Fruit fly (Drosophila melanogaster) whole organism, embryonic: ENCODE measurements around the gene CG33267.

Source experiments
- Atf3 ChIP-seq: fragments of 200-800 bp; sonication (Bioruptor generic); optimal IDR thresholded peaks from 3 replicates; lab custom pipeline; 2016; ENCODE audit warnings: missing biosample characterization, missing genetic modification characterization
- CG10209 ChIP-seq: fragments of 200-800 bp; sonication (Bioruptor generic); optimal IDR thresholded peaks from 3 replicates; lab custom pipeline; 2017; ENCODE audit warnings: missing biosample characterization, mild to moderate bottlenecking, missing genetic modification characterization, missing genetic modification reagents
- CG11398 ChIP-seq: fragments of 200-800 bp; sonication (Bioruptor generic); optimal IDR thresholded peaks from 2 replicates; lab custom pipeline; 2016; ENCODE audit warnings: missing biosample characterization, missing genetic modification characterization
- CG12071 ChIP-seq: fragments of 200-800 bp; sonication (Bioruptor generic); optimal IDR thresholded peaks from 3 replicates; lab custom pipeline; 2018; ENCODE audit warnings: missing biosample characterization, mild to moderate bottlenecking, missing genetic modification characterization
- CG13287 ChIP-seq: fragments of 200-800 bp; sonication (Bioruptor generic); IDR thresholded peaks from 2 replicates; pipeline ENCODE4 v1.3.6; 2022; ENCODE audit warnings: missing biosample characterization, missing genetic modification characterization; ENCODE audit not compliant: partially characterized antibody
- CG14667 ChIP-seq: fragments of 200-800 bp; sonication (Bioruptor generic); IDR thresholded peaks from 2 replicates; pipeline ENCODE4 v1.3.6; 2022; ENCODE audit warnings: missing biosample characterization, missing genetic modification characterization
- CG1647 ChIP-seq: fragments of 200-800 bp; sonication (Bioruptor generic); optimal IDR thresholded peaks from 3 replicates; lab custom pipeline; 2016; ENCODE audit warnings: missing biosample characterization, missing genetic modification characterization
- CG16815 ChIP-seq: fragments of 200-800 bp; sonication (Bioruptor generic); optimal IDR thresholded peaks from 3 replicates; lab custom pipeline; 2017; ENCODE audit warnings: missing biosample characterization, mild to moderate bottlenecking, missing genetic modification characterization
- CG17361 ChIP-seq: fragments of 200-800 bp; sonication (Bioruptor generic); IDR thresholded peaks from 3 replicates; pipeline ENCODE4 v1.3.6; 2022; ENCODE audit warnings: missing biosample characterization, missing genetic modification characterization
- CG32767 ChIP-seq: fragments of 200-800 bp; sonication (Bioruptor generic); IDR thresholded peaks from 2 replicates; pipeline ENCODE4 v1.3.6; 2022; ENCODE audit warnings: missing biosample characterization, missing genetic modification characterization
- CG34422 ChIP-seq: fragments of 200-800 bp; sonication (Bioruptor generic); IDR thresholded peaks from 3 replicates; pipeline ENCODE4 v1.3.6; 2022; ENCODE audit warnings: missing biosample characterization, missing genetic modification characterization
- CG3995 ChIP-seq: fragments of 200-800 bp; sonication (Bioruptor generic); optimal IDR thresholded peaks from 3 replicates; lab custom pipeline; 2016; ENCODE audit warnings: missing biosample characterization, missing genetic modification characterization
- CG4424 ChIP-seq: fragments of 200-800 bp; sonication (Bioruptor generic); optimal IDR thresholded peaks from 3 replicates; lab custom pipeline; 2016; ENCODE audit warnings: missing biosample characterization, missing genetic modification characterization
- CG4617 ChIP-seq: fragments of 200-800 bp; sonication (Bioruptor generic); optimal IDR thresholded peaks from 3 replicates; lab custom pipeline; 2016; ENCODE audit warnings: missing biosample characterization, missing genetic modification characterization, borderline replicate concordance
- CG4730 ChIP-seq: fragments of 200-800 bp; sonication (Bioruptor generic); IDR thresholded peaks from 2 replicates; pipeline ENCODE4 v1.3.6; 2022; ENCODE audit warnings: missing biosample characterization, missing genetic modification characterization
- CG6175 ChIP-seq: fragments of 200-800 bp; sonication (Bioruptor generic); IDR thresholded peaks from 3 replicates; pipeline ENCODE4 v1.3.6; 2022; ENCODE audit warnings: missing biosample characterization, missing genetic modification characterization
- CG7839 ChIP-seq: fragments of 200-800 bp; sonication (Bioruptor generic); optimal IDR thresholded peaks from 3 replicates; lab custom pipeline; 2018; ENCODE audit warnings: missing biosample characterization, mild to moderate bottlenecking, missing genetic modification characterization, moderate library complexity
- Chrac-16 ChIP-seq: fragments of 200-800 bp; sonication (Bioruptor generic); optimal IDR thresholded peaks from 3 replicates; lab custom pipeline; 2016; ENCODE audit warnings: missing biosample characterization, missing genetic modification characterization
- CkIIα-i1 ChIP-seq: fragments of 200-800 bp; sonication (Bioruptor generic); IDR thresholded peaks from 2 replicates; pipeline ENCODE4 v1.3.6; 2022; ENCODE audit warnings: missing biosample characterization, missing genetic modification characterization
- ERR ChIP-seq: fragments of 200-800 bp; sonication (Bioruptor generic); optimal IDR thresholded peaks from 2 replicates; lab custom pipeline; 2016; ENCODE audit warnings: missing biosample characterization, missing genetic modification characterization
- Eip74EF ChIP-seq, 2 experiments: fragments of 200-800 bp in 1 of 2; fragments of >200 bp in 1 of 2; sonication (Bioruptor generic) in 1 of 2; optimal IDR thresholded peaks; 2 replicates each; lab custom pipeline; 2017 to 2019; ENCODE audit warnings: missing biosample characterization in 2 of 2, missing genetic modification characterization in 2 of 2, mild to moderate bottlenecking in 1 of 2, moderate library complexity in 1 of 2
- Gsc ChIP-seq: fragments of 200-800 bp; sonication (Bioruptor generic); IDR thresholded peaks from 2 replicates; pipeline ENCODE4 v1.3.6; 2022; ENCODE audit warnings: missing biosample characterization, missing genetic modification characterization
- H2.0 ChIP-seq: fragments of 200-800 bp; sonication (Bioruptor generic); IDR thresholded peaks from 2 replicates; pipeline ENCODE4 v1.3.6; 2022; ENCODE audit warnings: missing biosample characterization, missing genetic modification characterization
- HLH54F ChIP-seq: fragments of 200-800 bp; sonication (Bioruptor generic); optimal IDR thresholded peaks from 3 replicates; lab custom pipeline; 2016; ENCODE audit warnings: missing biosample characterization, missing genetic modification characterization
- Hand ChIP-seq: fragments of 200-800 bp; sonication (Bioruptor generic); optimal IDR thresholded peaks from 2 replicates; lab custom pipeline; 2017; ENCODE audit warnings: mild to moderate bottlenecking, missing biosample characterization, missing genetic modification reagents, missing genetic modification characterization
- Hsf ChIP-seq: fragments of 200-800 bp; sonication (Bioruptor generic); optimal IDR thresholded peaks from 3 replicates; lab custom pipeline; 2016; ENCODE audit warnings: missing biosample characterization, missing genetic modification characterization
- Mrtf ChIP-seq: fragments of 200-800 bp; sonication (Bioruptor generic); IDR thresholded peaks from 3 replicates; pipeline ENCODE4 v1.3.6; 2022; ENCODE audit warnings: missing biosample characterization, missing genetic modification characterization
- Rx ChIP-seq: fragments of 200-800 bp; sonication (Bioruptor generic); IDR thresholded peaks from 2 replicates; pipeline ENCODE4 v1.3.6; 2022; ENCODE audit warnings: missing biosample characterization, missing genetic modification characterization
- Six4 ChIP-seq: fragments of 200-800 bp; sonication (Bioruptor generic); optimal IDR thresholded peaks from 2 replicates; lab custom pipeline; 2016; ENCODE audit warnings: missing biosample characterization, missing genetic modification characterization
- Sry-δ ChIP-seq: fragments of 200-800 bp; sonication (Bioruptor generic); optimal IDR thresholded peaks from 2 replicates; lab custom pipeline; 2016; ENCODE audit warnings: missing biosample characterization, missing genetic modification characterization
- amos ChIP-seq: fragments of 200-800 bp; sonication (Bioruptor generic); IDR thresholded peaks from 2 replicates; pipeline ENCODE4 v1.3.6; 2022; ENCODE audit warnings: missing biosample characterization, missing genetic modification characterization; ENCODE audit not compliant: partially characterized antibody
- ap ChIP-seq: fragments of 200-800 bp; sonication (Bioruptor generic); IDR thresholded peaks from 2 replicates; pipeline ENCODE4 v1.3.6; 2022; ENCODE audit warnings: missing biosample characterization, missing genetic modification characterization
- ash1 ChIP-seq: fragments of 200-800 bp; sonication (Bioruptor generic); optimal IDR thresholded peaks from 2 replicates; lab custom pipeline; 2018; ENCODE audit warnings: missing biosample characterization, mild to moderate bottlenecking, missing genetic modification characterization
- chn ChIP-seq: fragments of 200-800 bp; sonication (Bioruptor generic); optimal IDR thresholded peaks from 2 replicates; lab custom pipeline; 2016; ENCODE audit warnings: missing biosample characterization, missing genetic modification characterization
- disco-r ChIP-seq: fragments of 200-800 bp; sonication (Bioruptor generic); optimal IDR thresholded peaks from 2 replicates; lab custom pipeline; 2016; ENCODE audit warnings: missing biosample characterization, missing genetic modification characterization
- fd64A ChIP-seq: fragments of 200-800 bp; sonication (Bioruptor generic); optimal IDR thresholded peaks from 3 replicates; lab custom pipeline; 2018; ENCODE audit warnings: missing biosample characterization, mild to moderate bottlenecking, missing genetic modification characterization
- grn ChIP-seq: fragments of 200-800 bp; sonication (Bioruptor generic); optimal IDR thresholded peaks from 3 replicates; lab custom pipeline; 2017; ENCODE audit warnings: missing biosample characterization, missing genetic modification characterization
- gsb-n ChIP-seq: fragments of 200-800 bp; sonication (Bioruptor generic); optimal IDR thresholded peaks from 3 replicates; lab custom pipeline; 2018; ENCODE audit warnings: missing biosample characterization, mild to moderate bottlenecking, missing genetic modification characterization
- her ChIP-seq: fragments of 200-800 bp; sonication (Bioruptor generic); optimal IDR thresholded peaks from 2 replicates; lab custom pipeline; 2016; ENCODE audit warnings: missing biosample characterization, missing genetic modification characterization
- hkb ChIP-seq, 2 experiments: fragments of 200-800 bp in 1 of 2; fragments of >200 bp in 1 of 2; sonication (Bioruptor generic) in 1 of 2; IDR thresholded peaks in 1 of 2; optimal IDR thresholded peaks in 1 of 2; 2 replicates each; pipeline versions ENCODE4 v1.3.6 to Lab custom; 2017 to 2022; ENCODE audit warnings: missing biosample characterization in 1 of 2, missing genetic modification characterization in 1 of 2
- jing ChIP-seq: fragments of 200-800 bp; sonication (Bioruptor generic); optimal IDR thresholded peaks from 2 replicates; lab custom pipeline; 2018; ENCODE audit warnings: missing biosample characterization, mild to moderate bottlenecking, missing genetic modification characterization
- maf-S ChIP-seq: fragments of 200-800 bp; sonication (Bioruptor generic); optimal IDR thresholded peaks from 2 replicates; lab custom pipeline; 2016; ENCODE audit warnings: missing biosample characterization, missing genetic modification characterization
- org-1 ChIP-seq: fragments of 200-800 bp; sonication (Bioruptor generic); optimal IDR thresholded peaks from 2 replicates; lab custom pipeline; 2017; ENCODE audit warnings: missing biosample characterization, missing genetic modification characterization
- row ChIP-seq: fragments of 200-800 bp; sonication (Bioruptor generic); IDR thresholded peaks from 3 replicates; pipeline ENCODE4 v1.3.6; 2022; ENCODE audit warnings: missing biosample characterization, missing genetic modification characterization
- run ChIP-seq: fragments of 200-800 bp; sonication (Bioruptor generic); optimal IDR thresholded peaks from 3 replicates; lab custom pipeline; 2018; ENCODE audit warnings: missing biosample characterization, mild to moderate bottlenecking, missing genetic modification characterization
- sisA ChIP-seq: fragments of 200-800 bp; sonication (Bioruptor generic); IDR thresholded peaks from 2 replicates; pipeline ENCODE4 v1.3.6; 2022; ENCODE audit warnings: missing biosample characterization, missing genetic modification characterization
- unpg ChIP-seq: fragments of 200-800 bp; sonication (Bioruptor generic); optimal IDR thresholded peaks from 3 replicates; lab custom pipeline; 2018; ENCODE audit warnings: missing biosample characterization, mild to moderate bottlenecking, missing genetic modification characterization, moderate library complexity
- usp ChIP-seq: fragments of >200 bp; optimal IDR thresholded peaks from 2 replicates; lab custom pipeline; 2017; ENCODE audit warnings: missing biosample characterization, missing genetic modification characterization
- zf30C ChIP-seq: fragments of 200-800 bp; sonication (Bioruptor generic); optimal IDR thresholded peaks from 3 replicates; lab custom pipeline; 2018; ENCODE audit warnings: missing biosample characterization, mild to moderate bottlenecking, missing genetic modification characterization

CG33267 gene

DNA sequence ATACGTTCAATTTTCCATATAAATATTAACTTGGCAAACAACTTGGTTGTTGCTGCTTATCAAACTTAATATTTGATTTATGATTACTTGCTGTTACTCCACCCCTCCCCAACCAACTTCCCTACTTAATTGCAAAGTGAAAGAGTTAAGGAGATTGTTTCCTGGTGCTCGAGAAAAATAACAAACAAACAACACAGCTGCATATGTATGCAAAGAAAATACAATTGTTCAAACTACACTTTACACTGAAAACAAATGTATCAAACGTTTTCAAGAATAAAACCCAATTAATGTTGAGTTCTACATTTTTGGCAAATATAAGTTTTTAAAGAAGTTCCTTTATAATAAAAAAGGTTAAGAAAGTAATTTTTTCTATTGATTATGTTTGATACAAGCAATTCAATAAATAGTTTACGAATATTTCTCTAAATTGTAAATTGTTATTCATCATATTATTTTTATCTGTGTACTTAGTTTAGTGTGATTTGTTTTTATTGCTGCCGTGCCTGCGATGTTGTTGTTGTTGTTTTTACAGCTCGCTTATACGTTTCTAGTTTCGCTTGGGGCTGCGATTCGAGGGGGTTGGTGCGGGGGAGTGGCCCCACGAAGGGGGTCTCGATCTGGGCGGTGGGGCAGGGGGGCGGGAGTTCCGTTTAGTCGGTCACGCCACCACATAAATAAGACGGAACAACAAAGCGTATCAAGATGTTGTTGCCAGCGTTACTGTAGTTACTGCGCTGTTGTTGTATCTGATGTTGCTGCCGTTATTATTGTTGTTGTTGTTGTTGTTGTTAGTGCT, 8.4 kb upstream of the CG33267 start (continued):
- peak; percentile 18 for TF ChIP-seq CG12071 (GFP tag; lab: Kevin White, UChicago)
- peak; percentile 79 for TF ChIP-seq CG10209 (GFP tag; lab: Kevin White, UChicago)
- no peak for TF ChIP-seq jing (GFP tag; lab: Kevin White, UChicago)
- TF ChIP-seq grn (GFP tag; lab: Kevin White, UChicago) = no peak
- peak; percentile 39 for TF ChIP-seq maf-S (GFP tag; lab: Kevin White, UChicago)
- TF ChIP-seq sisA (GFP tag; lab: Robert Waterston, UW) = peak; percentile 16; the same call in 1 of the 2 replicates
- TF ChIP-seq CG4424 (GFP tag; lab: Kevin White, UChicago) = peak; percentile 71
- TF ChIP-seq amos (GFP tag; lab: Robert Waterston, UW) = no peak; the same call in 1 of the 2 replicates
- TF ChIP-seq Atf3 (GFP tag; lab: Kevin White, UChicago) = peak; percentile 49
- TF ChIP-seq unpg (GFP tag; lab: Kevin White, UChicago) = peak; percentile 83
- TF ChIP-seq ap (GFP tag; lab: Robert Waterston, UW) = peak; percentile 15; the same call in 1 of the 2 replicates
- TF ChIP-seq her (GFP tag; lab: Kevin White, UChicago) = no peak
- no peak for TF ChIP-seq Gsc (GFP tag; lab: Robert Waterston, UW)
- TF ChIP-seq Six4 (GFP tag; lab: Kevin White, UChicago) = peak; percentile 65
- peak; percentile 41 for TF ChIP-seq disco-r (GFP tag; lab: Kevin White, UChicago)
- peak; percentile 39 for TF ChIP-seq Chrac-16
- peak; percentile 59 for TF ChIP-seq CG11398 (GFP tag; lab: Kevin White, UChicago)
- no peak for TF ChIP-seq Mrtf (GFP tag; lab: Robert Waterston, UW)
- TF ChIP-seq CG32767 (GFP tag; lab: Robert Waterston, UW) = peak; percentile 25; the same call in 1 of the 2 replicates
- TF ChIP-seq zf30C = peak; percentile 65
- peak; percentile 55; the same call in 1 of the 2 replicates for TF ChIP-seq CG14667 (GFP tag; lab: Robert Waterston, UW)
- no peak for TF ChIP-seq Rx
- TF ChIP-seq org-1 (GFP tag; lab: Kevin White, UChicago) = peak; percentile 64
- peak; percentile 46 for TF ChIP-seq Hand (GFP tag; lab: Kevin White, UChicago)
- TF ChIP-seq gsb-n (tag; lab: Kevin White, UChicago) = peak; percentile 65
- peak; percentile 80 for TF ChIP-seq CG6175
- peak in 1 of 2 experiments; percentile 87 for TF ChIP-seq Eip74EF (GFP tag; optimal IDR thresholded peaks at IDR 0.05; lab: Kevin White, UChicago)
- TF ChIP-seq CG1647 (GFP tag; lab: Kevin White, UChicago) = peak; percentile 15
- TF ChIP-seq Hsf (GFP tag; lab: Kevin White, UChicago) = peak; percentile 57
- TF ChIP-seq CG4730 (GFP tag; lab: Robert Waterston, UW) = no peak
- no peak for TF ChIP-seq HLH54F (GFP tag; lab: Kevin White, UChicago)
- peak; percentile 24 for TF ChIP-seq ERR (GFP tag; lab: Kevin White, UChicago)
- TF ChIP-seq row (GFP tag; lab: Robert Waterston, UW) = peak; percentile 74
- no peak for TF ChIP-seq usp (GFP tag; lab: Kevin White, UChicago)
- TF ChIP-seq run (tag; lab: Kevin White, UChicago) = peak; percentile 46
- TF ChIP-seq CkIIα-i1 (GFP tag; lab: Robert Waterston, UW) = no peak
- TF ChIP-seq CG7839 (tag; lab: Kevin White, UChicago) = peak; percentile 88
- TF ChIP-seq ash1 (GFP tag; lab: Kevin White, UChicago) = no peak
- TF ChIP-seq CG34422 (GFP tag; lab: Robert Waterston, UW) = no peak
- TF ChIP-seq chn (GFP tag; lab: Kevin White, UChicago) = peak; percentile 23
- TF ChIP-seq H2.0 (GFP tag; lab: Robert Waterston, UW) = no peak
- no peak for TF ChIP-seq hkb (optimal IDR thresholded peaks at IDR 0.05; lab: Kevin White, UChicago)
- TF ChIP-seq hkb (GFP tag; IDR thresholded peaks at IDR 0.05; lab: Robert Waterston, UW) = 0 out of 2 replicates have a peak, but pooled peaks have one; percentile 28
- TF ChIP-seq fd64A (GFP tag; lab: Kevin White, UChicago) = peak; percentile 20
- peak; percentile 56 for TF ChIP-seq CG16815 (GFP tag; lab: Kevin White, UChicago)
- TF ChIP-seq CG17361 (GFP tag; lab: Robert Waterston, UW) = peak; percentile 87
- peak; percentile 19 for TF ChIP-seq CG4617 (GFP tag; lab: Kevin White, UChicago)
- TF ChIP-seq CG13287 (GFP tag; lab: Robert Waterston, UW) = peak; percentile 26; the same call in 1 of the 2 replicates
- TF ChIP-seq Sry-δ (GFP tag; lab: Kevin White, UChicago) = peak; percentile 18
- no peak for TF ChIP-seq CG3995 (GFP tag; lab: Kevin White, UChicago)
